Fruit fly (Drosophila melanogaster) whole organism, wandering third instar larva: ENCODE data around the gene Smg6.

Experiments
- Abd-B ChIP-seq: fragments of >200 bp; optimal IDR thresholded peaks from 2 replicates; lab custom pipeline; 2017; ENCODE audit warnings: missing biosample characterization, missing genetic modification characterization
- CG32264 ChIP-seq: fragments of 200-800 bp; sonication (Bioruptor generic); optimal IDR thresholded peaks from 2 replicates; lab custom pipeline; 2016; ENCODE audit warnings: missing biosample characterization, missing genetic modification characterization
- CG9705 ChIP-seq: fragments of 200-800 bp; sonication (Bioruptor generic); optimal IDR thresholded peaks from 2 replicates; lab custom pipeline; 2018; ENCODE audit warnings: missing biosample characterization, mild to moderate bottlenecking, missing genetic modification characterization
- CrebA ChIP-seq: fragments of 200-800 bp; sonication (Bioruptor generic); optimal IDR thresholded peaks from 2 replicates; lab custom pipeline; 2016; ENCODE audit warnings: missing biosample characterization, mild to moderate bottlenecking, missing genetic modification characterization, borderline replicate concordance
- Dfd ChIP-seq: fragments of >200 bp; optimal IDR thresholded peaks from 2 replicates; lab custom pipeline; 2017; ENCODE audit warnings: missing biosample characterization, missing genetic modification characterization
- GATAd ChIP-seq: sonication (Bioruptor generic); optimal IDR thresholded peaks from 2 replicates; lab custom pipeline; 2016; ENCODE audit warnings: missing biosample characterization, missing genetic modification characterization
- HLH106 ChIP-seq: fragments of 200-800 bp; optimal IDR thresholded peaks from 3 replicates; lab custom pipeline; 2019; ENCODE audit warnings: missing biosample characterization, mild to moderate bottlenecking, missing genetic modification characterization, moderate library complexity
- Hnf4 ChIP-seq: fragments of 200-800 bp; sonication (Bioruptor generic); optimal IDR thresholded peaks from 2 replicates; lab custom pipeline; 2016; ENCODE audit warnings: missing biosample characterization, mild to moderate bottlenecking, missing genetic modification characterization
- Hr78 ChIP-seq: fragments of >200 bp; optimal IDR thresholded peaks from 2 replicates; lab custom pipeline; 2017; ENCODE audit warnings: missing biosample characterization, missing genetic modification characterization
- Mio ChIP-seq: sonication (Bioruptor generic); optimal IDR thresholded peaks from 2 replicates; lab custom pipeline; 2016; ENCODE audit warnings: missing biosample characterization, missing genetic modification characterization
- Myc ChIP-seq: fragments of >200 bp; optimal IDR thresholded peaks from 2 replicates; lab custom pipeline; 2017
- N ChIP-seq: fragments of >200 bp; optimal IDR thresholded peaks from 2 replicates; lab custom pipeline; 2018; ENCODE audit warnings: missing biosample characterization, missing external identifiers, missing genetic modification characterization
- OdsH ChIP-seq: fragments of 200-800 bp; sonication (Bioruptor generic); optimal IDR thresholded peaks from 2 replicates; lab custom pipeline; 2016; ENCODE audit warnings: missing biosample characterization, mild to moderate bottlenecking, missing genetic modification characterization
- Rel ChIP-seq, 2 experiments: fragments of 200-800 bp; sonication (Bioruptor generic) in 1 of 2; optimal IDR thresholded peaks; 2 replicates in 1 of 2; 3 replicates in 1 of 2; lab custom pipeline; 2016 to 2019; ENCODE audit warnings: mild to moderate bottlenecking in 2 of 2, missing biosample characterization in 2 of 2, missing genetic modification characterization in 2 of 2, moderate library complexity in 1 of 2
- Sp1 ChIP-seq: fragments of 200-800 bp; sonication (Bioruptor generic); optimal IDR thresholded peaks from 3 replicates; lab custom pipeline; 2019; ENCODE audit warnings: missing biosample characterization, mild to moderate bottlenecking, missing genetic modification characterization, moderate library complexity
- Vsx2 ChIP-seq: fragments of 200-300, 225-300 bp; sonication (Bioruptor generic); optimal IDR thresholded peaks from 2 replicates; lab custom pipeline; 2018; ENCODE audit warnings: missing biosample characterization, missing genetic modification characterization; ENCODE audit not compliant: partially characterized antibody
- brk ChIP-seq: fragments of 200-800 bp; sonication (Bioruptor generic); optimal IDR thresholded peaks from 2 replicates; lab custom pipeline; 2016; ENCODE audit warnings: missing biosample characterization, mild to moderate bottlenecking, missing genetic modification characterization
- dl ChIP-seq, 2 experiments: fragments of 175-275, 200-275 bp in 1 of 2; fragments of 200-275 bp in 1 of 2; sonication (Bioruptor generic); optimal IDR thresholded peaks; lab custom pipeline; 2018; ENCODE audit warnings: mild to moderate bottlenecking in 2 of 2, missing biosample characterization in 2 of 2, missing genetic modification characterization in 2 of 2, moderate library complexity in 2 of 2; ENCODE audit not compliant: partially characterized antibody in 2 of 2, insufficient read depth in 1 of 2
- dmrt93B ChIP-seq: fragments of 200-800 bp; sonication (Bioruptor generic); optimal IDR thresholded peaks from 2 replicates; lab custom pipeline; 2018; ENCODE audit warnings: missing biosample characterization, mild to moderate bottlenecking, missing genetic modification characterization
- ey ChIP-seq: fragments of 200-800 bp; sonication (Bioruptor generic); optimal IDR thresholded peaks from 2 replicates; lab custom pipeline; 2016; ENCODE audit warnings: missing biosample characterization, missing genetic modification characterization
- foxo ChIP-seq, 2 experiments: fragments of 200-800 bp; sonication (Bioruptor generic); optimal IDR thresholded peaks; 2 replicates in 1 of 2; 3 replicates in 1 of 2; lab custom pipeline; 2016 to 2017; ENCODE audit warnings: missing biosample characterization in 2 of 2, missing genetic modification characterization in 2 of 2
- fru ChIP-seq: fragments of 200-800 bp; sonication (Bioruptor generic); optimal IDR thresholded peaks from 3 replicates; lab custom pipeline; 2016; ENCODE audit warnings: missing biosample characterization, mild to moderate bottlenecking, missing genetic modification characterization
- h ChIP-seq: fragments of 200-800 bp; sonication (Bioruptor generic); optimal IDR thresholded peaks from 3 replicates; lab custom pipeline; 2016; ENCODE audit warnings: missing biosample characterization, mild to moderate bottlenecking, missing genetic modification characterization
- jim ChIP-seq: fragments of 175-275, 200-325 bp; sonication (Bioruptor generic); optimal IDR thresholded peaks from 2 replicates; lab custom pipeline; 2016; ENCODE audit warnings: missing biosample characterization, mild to moderate bottlenecking, missing genetic modification characterization
- psq ChIP-seq: fragments of 200-800 bp; sonication (Bioruptor generic); optimal IDR thresholded peaks from 3 replicates; lab custom pipeline; 2017; ENCODE audit warnings: missing biosample characterization, mild to moderate bottlenecking, missing genetic modification characterization, moderate library complexity
- rgr ChIP-seq: fragments of 200-800 bp; sonication (Bioruptor generic); optimal IDR thresholded peaks from 3 replicates; lab custom pipeline; 2016; ENCODE audit warnings: missing biosample characterization, mild to moderate bottlenecking, missing genetic modification characterization
- sage ChIP-seq: fragments of 200-800 bp; sonication (Bioruptor generic); optimal IDR thresholded peaks from 2 replicates; lab custom pipeline; 2016; ENCODE audit warnings: missing biosample characterization, mild to moderate bottlenecking, missing genetic modification characterization
- usp ChIP-seq: fragments of >200 bp; optimal IDR thresholded peaks from 2 replicates; lab custom pipeline; 2017; ENCODE audit warnings: missing biosample characterization, missing genetic modification characterization
- woc ChIP-seq: sonication (Bioruptor generic); optimal IDR thresholded peaks from 2 replicates; lab custom pipeline; 2016; ENCODE audit warnings: missing biosample characterization, mild to moderate bottlenecking, missing genetic modification characterization

Smg6 gene

DNA sequence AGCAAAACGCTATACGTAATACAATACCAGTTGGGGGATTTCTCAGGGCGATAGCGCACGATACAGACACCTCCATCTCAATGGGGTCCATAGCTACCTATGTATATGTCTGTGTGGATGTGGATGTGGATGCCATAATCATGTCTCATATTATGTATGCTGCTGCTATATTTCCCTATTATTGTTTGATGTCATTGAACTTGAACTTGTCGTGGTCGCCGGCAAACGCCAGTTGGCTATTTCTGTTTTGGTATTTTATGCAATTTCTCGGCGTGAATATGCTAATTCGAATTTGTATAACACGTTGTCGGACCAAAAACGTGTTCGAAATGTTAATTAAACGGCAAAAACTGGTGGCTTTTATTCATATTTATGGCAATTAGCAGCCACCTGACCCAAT, 27.5 kb downstream of the Smg6 start:
- TF ChIP-seq Hr78 (GFP tag; lab: Kevin White, UChicago) (no peak), Mio (GFP tag; lab: Kevin White, UChicago) (no peak), rgr (GFP tag; lab: Kevin White, UChicago) (no peak), fru (GFP tag; lab: Kevin White, UChicago) (no peak), ey (GFP tag; lab: Kevin White, UChicago) (no peak), Myc (lab: Kevin White, UChicago) (no peak), foxo (GFP tag; optimal IDR thresholded peaks at IDR 0.05; lab: Kevin White, UChicago) (no peak)

DNA sequence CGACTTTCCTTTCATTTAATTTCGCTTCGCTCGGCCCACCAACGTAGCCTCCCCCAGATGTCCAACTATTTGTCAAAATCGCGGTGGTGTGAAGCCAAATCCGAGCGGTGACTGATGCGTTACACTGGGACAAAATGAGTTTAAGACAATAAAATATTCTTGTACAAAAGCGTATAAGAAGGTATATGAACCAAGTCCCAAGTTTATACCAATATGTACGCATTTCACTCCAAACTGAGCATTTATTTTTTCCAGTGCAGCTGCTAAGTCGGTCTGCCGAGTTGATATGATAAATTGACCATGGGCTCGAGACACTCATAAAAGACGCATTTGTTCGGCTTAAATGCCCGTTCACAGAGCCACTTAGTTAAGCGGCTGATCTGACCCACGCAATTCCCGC, 28.5 kb downstream of the Smg6 start:
- no peak for TF ChIP-seq sage (GFP tag; lab: Kevin White, UChicago)

DNA sequence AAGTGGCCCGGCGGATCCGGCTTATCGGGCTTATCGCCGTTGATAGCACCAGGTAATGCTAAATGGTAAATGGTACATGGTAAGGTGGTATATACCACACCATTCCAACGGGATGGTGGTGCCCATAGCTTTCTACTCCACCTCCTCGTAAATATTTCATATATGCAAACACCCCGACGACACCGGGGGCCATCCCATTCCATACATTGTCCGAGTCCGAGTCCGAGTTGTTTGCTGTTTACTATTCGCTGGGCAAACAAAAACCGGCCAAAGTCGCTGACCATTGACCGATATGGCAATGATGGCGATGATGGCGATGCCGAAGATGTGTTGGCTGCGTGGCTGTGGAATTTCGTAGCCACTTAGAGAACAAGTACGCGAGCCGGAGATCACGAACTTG, 29.2 kb downstream of the Smg6 start:
- TF ChIP-seq Vsx2 (GFP tag; lab: Kevin White, UChicago) (no peak), CrebA (GFP tag; lab: Kevin White, UChicago) (no peak), CG32264 (GFP tag; lab: Kevin White, UChicago) (no peak), Abd-B (GFP tag; lab: Kevin White, UChicago) (no peak), Rel (GFP tag; optimal IDR thresholded peaks at IDR 0.05; lab: Kevin White, UChicago) (no peak), Rel (tag; optimal IDR thresholded peaks at IDR 0.05; lab: Kevin White, UChicago) (no peak), jim (GFP tag; lab: Kevin White, UChicago) (no peak), Hnf4 (GFP tag; lab: Kevin White, UChicago) (no peak), brk (no peak), GATAd (GFP tag; lab: Kevin White, UChicago) (no peak)
- TF ChIP-seq, all 38 proteins: peak for 0

DNA sequence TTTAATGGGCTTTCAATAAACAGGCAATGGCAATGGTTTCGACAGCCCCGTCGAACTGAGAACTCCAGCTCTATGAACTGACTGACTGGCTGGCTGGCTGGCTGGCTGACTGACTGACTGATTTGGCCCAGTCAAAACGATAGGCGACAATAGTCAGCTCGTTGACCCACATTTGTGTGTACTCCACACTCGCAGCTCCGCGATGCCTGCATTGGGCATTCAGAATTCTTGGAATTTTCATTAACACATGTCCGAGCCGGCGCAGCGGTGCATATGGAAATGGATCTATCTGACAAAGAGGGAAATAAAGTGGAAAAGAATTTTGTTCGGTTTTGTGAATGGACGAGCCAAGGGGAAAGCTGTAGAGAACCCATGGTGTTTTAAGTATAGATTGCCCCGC, 31.0 kb downstream of the Smg6 start:
- no peak for TF ChIP-seq h (GFP tag; lab: Kevin White, UChicago)
- TF ChIP-seq CG9705 (GFP tag; lab: Kevin White, UChicago), result no peak
- no peak for TF ChIP-seq usp

DNA sequence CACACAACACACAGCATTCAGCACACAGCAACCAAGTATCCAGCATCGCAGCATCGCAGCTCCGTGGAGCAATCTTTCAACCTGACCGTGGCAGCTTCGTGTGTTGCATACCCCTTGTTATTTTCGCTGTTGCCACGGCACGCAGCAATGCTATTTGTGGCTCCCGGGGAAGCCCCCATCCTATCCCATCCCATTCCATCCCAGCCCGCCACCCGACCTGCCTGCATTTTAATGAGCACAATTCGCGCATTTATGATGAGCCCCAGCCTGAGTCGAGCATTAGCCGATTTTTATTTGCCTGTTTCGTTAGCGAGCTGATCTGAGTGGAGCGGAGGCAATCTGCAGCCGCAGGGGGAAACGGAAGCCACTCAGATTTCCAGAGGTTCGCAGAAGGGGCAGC, 33.7 kb downstream of the Smg6 start:
- no peak for TF ChIP-seq Myc (lab: Kevin White, UChicago)
- TF ChIP-seq Rel (GFP tag; optimal IDR thresholded peaks at IDR 0.05; lab: Kevin White, UChicago), result no peak
- peak; percentile 53 for TF ChIP-seq Rel (tag; optimal IDR thresholded peaks at IDR 0.05; lab: Kevin White, UChicago)
- no peak for TF ChIP-seq Dfd
- no peak for TF ChIP-seq Vsx2 (GFP tag; lab: Kevin White, UChicago)
- no peak for TF ChIP-seq usp
- no peak for TF ChIP-seq rgr (GFP tag; lab: Kevin White, UChicago)
- no peak for TF ChIP-seq h (GFP tag; lab: Kevin White, UChicago)
- no peak for TF ChIP-seq Hr78 (GFP tag; lab: Kevin White, UChicago)

DNA sequence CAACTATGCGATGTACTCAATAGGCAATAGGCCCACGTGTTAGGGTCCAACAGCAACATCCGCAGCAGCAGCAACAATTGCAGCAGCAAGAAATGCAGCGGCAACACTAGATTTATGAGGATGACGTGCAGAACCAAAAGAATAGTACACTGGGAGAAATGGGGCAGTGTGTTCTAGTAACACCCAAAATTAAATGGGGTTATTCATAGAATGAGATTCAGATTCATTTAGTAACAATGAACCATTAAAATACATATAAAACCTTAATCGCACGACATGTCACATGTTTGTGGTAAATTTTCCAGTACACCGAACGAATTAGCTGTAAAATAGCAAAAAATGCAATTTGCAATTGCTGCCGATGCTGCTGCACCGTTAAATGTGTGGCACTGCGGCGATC, 36.0 kb downstream of the Smg6 start:
- TF ChIP-seq psq (no peak), Myc (lab: Kevin White, UChicago) (no peak), foxo (GFP tag; optimal IDR thresholded peaks at IDR 0.05; lab: Kevin White, UChicago) (no peak), Sp1 (no peak), HLH106 (tag; lab: Kevin White, UChicago) (no peak), Hnf4 (GFP tag; lab: Kevin White, UChicago) (no peak)

DNA sequence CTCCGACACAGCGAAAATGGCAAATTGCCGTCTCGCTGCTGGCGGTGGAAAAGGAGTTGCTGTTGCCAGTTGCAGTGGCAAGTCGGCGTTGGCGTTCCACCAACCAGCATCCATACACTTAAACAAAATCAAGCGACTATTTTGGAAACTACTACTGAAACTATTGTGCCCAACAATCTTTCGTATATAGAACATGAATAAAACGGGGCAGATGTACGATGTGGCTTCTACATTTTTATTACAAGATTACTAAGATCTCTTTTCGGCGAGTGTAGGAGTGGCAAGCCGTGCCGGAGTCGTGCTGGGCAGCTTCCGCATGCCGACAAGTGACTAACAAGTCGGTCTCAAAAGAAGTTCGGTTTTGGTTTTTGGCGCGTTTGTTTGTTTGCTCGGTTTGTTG, 36.8 kb downstream of the Smg6 start:
- TF ChIP-seq dmrt93B (GFP tag; lab: Kevin White, UChicago), result peak; percentile 7
- no peak for TF ChIP-seq Vsx2 (GFP tag; lab: Kevin White, UChicago)
- peak; percentile 39 for TF ChIP-seq fru (GFP tag; lab: Kevin White, UChicago)
- no peak for TF ChIP-seq Hnf4 (GFP tag; lab: Kevin White, UChicago)
- peak; percentile 18 for TF ChIP-seq Sp1
- no peak for TF ChIP-seq dl (GFP tag; optimal IDR thresholded peaks at IDR 0.05; lab: Kevin White, UChicago; ENCODE audit: insufficient read depth in 1 of 2, partially characterized antibody in 2 of 2)
- no peak for TF ChIP-seq N (GFP tag; lab: Kevin White, UChicago)
- TF ChIP-seq rgr (GFP tag; lab: Kevin White, UChicago), result peak; percentile 32
- TF ChIP-seq h (GFP tag; lab: Kevin White, UChicago), result peak; percentile 52
- no peak for TF ChIP-seq OdsH (GFP tag; lab: Kevin White, UChicago)
- peak; percentile 4 for TF ChIP-seq woc (GFP tag; lab: Kevin White, UChicago)
- peak; percentile 29 for TF ChIP-seq HLH106 (tag; lab: Kevin White, UChicago)
- peak; percentile 23 for TF ChIP-seq ey (GFP tag; lab: Kevin White, UChicago)
- no peak for TF ChIP-seq Myc (lab: Kevin White, UChicago)
- TF ChIP-seq, all 38 proteins: peak for 8
